Worm (Caenorhabditis elegans) whole organism, L4 larva: ENCODE data around the gene T24H10.5.
A peak's percentile ranks its signal among the peaks of the same experiment; 100 is the strongest.

Experiments used
- D1046.2 ChIP-seq: fragments of 200-800 bp; sonication (Bioruptor generic); IDR thresholded peaks from 2 replicates; pipeline ENCODE4 v1.3.6; 2022; ENCODE audit warnings: missing genetic modification characterization, missing compliant biosample characterization
- F10B5.3 ChIP-seq: sonication (generic microtip); optimal IDR thresholded peaks from 2 replicates; lab custom pipeline; 2016; ENCODE audit warnings: mild to moderate bottlenecking, missing genetic modification characterization, missing compliant biosample characterization
- F26F4.8 ChIP-seq: fragments of 200-800 bp; sonication (Bioruptor generic); conservative IDR thresholded peaks from 2 replicates; pipeline ENCODE4 v1.3.6; 2022; ENCODE audit warnings: missing genetic modification characterization, missing compliant biosample characterization
- F37D6.2 ChIP-seq: sonication (generic microtip); optimal IDR thresholded peaks from 2 replicates; lab custom pipeline; 2016; ENCODE audit warnings: mild to moderate bottlenecking, missing genetic modification characterization, missing compliant biosample characterization
- F44E2.7 ChIP-seq: fragments of 200-800 bp; sonication (Bioruptor generic); IDR thresholded peaks from 2 replicates; pipeline ENCODE4 v2.1.2; 2022; ENCODE audit warnings: missing genetic modification characterization, missing compliant biosample characterization
- R02D3.7 ChIP-seq: fragments of 150-350 bp; sonication (generic microtip); optimal IDR thresholded peaks from 3 replicates; lab custom pipeline; 2014; ENCODE audit warnings: missing biosample characterization, missing genetic modification characterization
- T20F7.1 ChIP-seq: fragments of 200-800 bp; sonication (Bioruptor generic); optimal IDR thresholded peaks from 2 replicates; lab custom pipeline; 2018; ENCODE audit warnings: mild to moderate bottlenecking, missing genetic modification characterization, missing compliant biosample characterization
- Y105C5A.15 ChIP-seq: fragments of 200-800 bp; sonication (Bioruptor generic); IDR thresholded peaks from 2 replicates; pipeline ENCODE4 v1.3.6; 2022; ENCODE audit warnings: missing genetic modification characterization, missing compliant biosample characterization
- Y48G9A.11 ChIP-seq: fragments of 200-800 bp; sonication (Bioruptor generic); IDR thresholded peaks from 2 replicates; pipeline ENCODE4 v1.3.6; 2022; ENCODE audit warnings: missing genetic modification reagents, missing genetic modification characterization, missing compliant biosample characterization
- ZK337.2 ChIP-seq: fragments of 200-800 bp; sonication (Bioruptor generic); IDR thresholded peaks from 2 replicates; pipeline ENCODE4 v1.3.6; 2022; ENCODE audit warnings: missing genetic modification reagents, missing genetic modification characterization, missing compliant biosample characterization
- ZK546.5 ChIP-seq, 2 experiments: sonication (generic microtip); optimal IDR thresholded peaks; 2 replicates each; lab custom pipeline; 2017; ENCODE audit warnings: missing biosample characterization in 2 of 2, missing genetic modification characterization in 2 of 2
- aly-2 ChIP-seq: sonication (generic microtip); optimal IDR thresholded peaks from 2 replicates; lab custom pipeline; 2018; ENCODE audit warnings: missing biosample characterization, missing genetic modification characterization
- arid-1 ChIP-seq: fragments of 200-800 bp; sonication (Bioruptor generic); conservative IDR thresholded peaks from 2 replicates; pipeline ENCODE4 v1.3.6; 2022; ENCODE audit warnings: missing genetic modification reagents, missing genetic modification characterization, missing compliant biosample characterization
- ceh-32 ChIP-seq: sonication (generic microtip); optimal IDR thresholded peaks from 2 replicates; lab custom pipeline; 2016; ENCODE audit warnings: mild to moderate bottlenecking, missing genetic modification characterization, missing compliant biosample characterization; ENCODE audit not compliant: poor library complexity
- ceh-44 ChIP-seq: fragments of 200-800 bp; sonication (Bioruptor generic); IDR thresholded peaks from 2 replicates; pipeline ENCODE4 v1.3.6; 2022; ENCODE audit warnings: missing genetic modification reagents, missing genetic modification characterization, missing compliant biosample characterization
- cey-2 ChIP-seq: sonication (generic microtip); optimal IDR thresholded peaks from 3 replicates; lab custom pipeline; 2017; ENCODE audit warnings: missing genetic modification characterization, mild to moderate bottlenecking, missing compliant biosample characterization, antibody characterized with exemption, borderline replicate concordance; ENCODE audit not compliant: insufficient read depth
- ctbp-1 ChIP-seq: fragments of 200-800 bp; sonication (Bioruptor generic); IDR thresholded peaks from 2 replicates; pipeline ENCODE4 v1.3.6; 2022; ENCODE audit warnings: missing genetic modification reagents, missing genetic modification characterization, missing compliant biosample characterization
- dmd-8 ChIP-seq: fragments of 200-800 bp; sonication (Bioruptor generic); IDR thresholded peaks from 2 replicates; pipeline ENCODE4 v1.3.6; 2022; ENCODE audit warnings: missing genetic modification characterization, missing compliant biosample characterization
- dmd-9 ChIP-seq: fragments of 200-800 bp; sonication (Bioruptor generic); IDR thresholded peaks from 2 replicates; pipeline ENCODE4 v1.3.6; 2022; ENCODE audit warnings: missing genetic modification reagents, missing genetic modification characterization, missing compliant biosample characterization
- duxl-1 ChIP-seq: sonication (generic microtip); optimal IDR thresholded peaks from 2 replicates; lab custom pipeline; 2016; ENCODE audit warnings: mild to moderate bottlenecking, missing genetic modification characterization, moderate library complexity, missing compliant biosample characterization; ENCODE audit not compliant: poor library complexity
- egl-27 ChIP-seq: sonication (generic microtip); optimal IDR thresholded peaks from 3 replicates; lab custom pipeline; 2017; ENCODE audit warnings: missing biosample characterization, missing genetic modification reagents, missing genetic modification characterization
- egl-43 ChIP-seq: fragments of 200-800 bp; sonication (Bioruptor generic); IDR thresholded peaks from 2 replicates; pipeline ENCODE4 v1.3.6; 2022; ENCODE audit warnings: missing genetic modification reagents, missing genetic modification characterization, missing compliant biosample characterization
- fkh-10 ChIP-seq: fragments of 150-350 bp; optimal IDR thresholded peaks from 2 replicates; lab custom pipeline; 2014; ENCODE audit warnings: missing biosample characterization, missing genetic modification reagents, missing genetic modification characterization
- fos-1 ChIP-seq: fragments of 150-350 bp; optimal IDR thresholded peaks from 2 replicates; lab custom pipeline; 2014; ENCODE audit warnings: missing biosample characterization, missing genetic modification characterization
- gei-8 ChIP-seq: fragments of 200-800 bp; sonication (Bioruptor generic); optimal IDR thresholded peaks from 2 replicates; lab custom pipeline; 2018; ENCODE audit warnings: mild to moderate bottlenecking, missing genetic modification characterization, missing compliant biosample characterization
- hlh-11 ChIP-seq: fragments of 200-800 bp; sonication (Bioruptor generic); optimal IDR thresholded peaks from 2 replicates; lab custom pipeline; 2018; ENCODE audit warnings: mild to moderate bottlenecking, missing genetic modification characterization, missing compliant biosample characterization
- jun-1 ChIP-seq: fragments of 150-350 bp; optimal IDR thresholded peaks from 2 replicates; lab custom pipeline; 2014; ENCODE audit warnings: missing biosample characterization, missing genetic modification reagents, missing genetic modification characterization
- lim-7 ChIP-seq: fragments of 200-800 bp; sonication (Bioruptor generic); IDR thresholded peaks from 2 replicates; pipeline ENCODE4 v1.3.6; 2022; ENCODE audit warnings: missing genetic modification characterization, missing compliant biosample characterization
- lin-29 ChIP-seq: fragments of 200-800 bp; sonication (Bioruptor generic); IDR thresholded peaks from 2 replicates; pipeline ENCODE4 v1.3.6; 2022; ENCODE audit warnings: missing genetic modification reagents, missing genetic modification characterization, missing compliant biosample characterization
- lin-38 ChIP-seq: fragments of 200-800 bp; sonication (Bioruptor generic); IDR thresholded peaks from 2 replicates; pipeline ENCODE4 v1.3.6; 2022; ENCODE audit warnings: missing genetic modification reagents, missing genetic modification characterization, missing compliant biosample characterization
- lin-39 ChIP-seq: fragments of 150-350 bp; optimal IDR thresholded peaks from 2 replicates; lab custom pipeline; 2014; ENCODE audit warnings: missing biosample characterization, missing genetic modification reagents, missing genetic modification characterization
- lir-3 ChIP-seq: sonication (generic microtip); optimal IDR thresholded peaks from 2 replicates; lab custom pipeline; 2016; ENCODE audit warnings: mild to moderate bottlenecking, missing genetic modification characterization, missing compliant biosample characterization
- mdl-1 ChIP-seq, 2 experiments: fragments of 150-350 bp in 1 of 2; sonication (generic microtip) in 1 of 2; optimal IDR thresholded peaks; 2 replicates each; lab custom pipeline; 2014 to 2017; ENCODE audit warnings: missing biosample characterization in 2 of 2, missing genetic modification characterization in 2 of 2
- mdt-29 ChIP-seq: fragments of 200-800 bp; sonication (Bioruptor generic); IDR thresholded peaks from 2 replicates; pipeline ENCODE4 v1.3.6; 2022; ENCODE audit warnings: missing genetic modification reagents, missing genetic modification characterization, missing compliant biosample characterization
- nhr-11 ChIP-seq: fragments of 150-350 bp; optimal IDR thresholded peaks from 2 replicates; lab custom pipeline; 2014; ENCODE audit warnings: missing biosample characterization, missing genetic modification characterization
- nhr-237 ChIP-seq: sonication (generic microtip); optimal IDR thresholded peaks from 2 replicates; lab custom pipeline; 2017; ENCODE audit warnings: missing biosample characterization, missing genetic modification characterization
- nhr-28 ChIP-seq: fragments of 150-350 bp; optimal IDR thresholded peaks from 2 replicates; lab custom pipeline; 2014; ENCODE audit warnings: missing biosample characterization, missing genetic modification characterization
- nhr-41 ChIP-seq: fragments of 200-800 bp; sonication (Bioruptor generic); IDR thresholded peaks from 2 replicates; pipeline ENCODE4 v1.3.6; 2022; ENCODE audit warnings: missing genetic modification reagents, missing genetic modification characterization, missing compliant biosample characterization
- nhr-6 ChIP-seq: fragments of 150-350 bp; optimal IDR thresholded peaks from 2 replicates; lab custom pipeline; 2014; ENCODE audit warnings: missing biosample characterization, missing genetic modification characterization
- pqm-1 ChIP-seq: sonication (generic microtip); optimal IDR thresholded peaks from 2 replicates; lab custom pipeline; 2017; ENCODE audit warnings: missing biosample characterization, missing genetic modification characterization
- rbr-2 ChIP-seq: sonication (generic microtip); optimal IDR thresholded peaks from 2 replicates; lab custom pipeline; 2016; ENCODE audit warnings: missing genotype, missing genetic modification characterization, missing compliant biosample characterization
- saeg-2 ChIP-seq: fragments of 200-800 bp; sonication (Bioruptor generic); IDR thresholded peaks from 2 replicates; pipeline ENCODE4 v1.3.6; 2022; ENCODE audit warnings: missing genetic modification reagents, missing genetic modification characterization, missing compliant biosample characterization
- sdz-12 ChIP-seq: fragments of 200-800 bp; sonication (Bioruptor generic); optimal IDR thresholded peaks from 2 replicates; lab custom pipeline; 2018; ENCODE audit warnings: mild to moderate bottlenecking, missing genetic modification characterization, missing compliant biosample characterization
- set-16 ChIP-seq: fragments of 200-800 bp; sonication (Bioruptor generic); IDR thresholded peaks from 2 replicates; pipeline ENCODE4 v1.3.6; 2022; ENCODE audit warnings: missing genetic modification reagents, missing genetic modification characterization, missing compliant biosample characterization
- skn-1 ChIP-seq: fragments of 150-350 bp; optimal IDR thresholded peaks from 2 replicates; lab custom pipeline; 2014; ENCODE audit warnings: missing biosample characterization, missing genetic modification characterization
- snpc-4 ChIP-seq: fragments of 150-350 bp; optimal IDR thresholded peaks from 2 replicates; lab custom pipeline; 2014; ENCODE audit warnings: missing biosample characterization, missing genetic modification characterization
- tag-97 ChIP-seq: fragments of 200-800 bp; sonication (Bioruptor generic); IDR thresholded peaks from 2 replicates; pipeline ENCODE4 v1.3.6; 2022; ENCODE audit warnings: missing genetic modification characterization, missing compliant biosample characterization
- tra-1 ChIP-seq: fragments of 200-800 bp; sonication (Bioruptor generic); IDR thresholded peaks from 2 replicates; pipeline ENCODE4 v1.3.6; 2022; ENCODE audit warnings: missing genetic modification reagents, missing genetic modification characterization, missing compliant biosample characterization
- unc-62 ChIP-seq, 3 experiments: fragments of 150-350 bp in 1 of 3; sonication (generic microtip); optimal IDR thresholded peaks in 2 of 3; peaks in 1 of 3; 1 replicate in 1 of 3; 2 replicates in 2 of 3; lab custom pipeline; 2014 to 2017; ENCODE audit warnings: missing biosample characterization in 3 of 3, missing genetic modification characterization in 3 of 3, missing genetic modification reagents in 3 of 3, missing genotype in 1 of 3
- zag-1 ChIP-seq: fragments of 150-350 bp; optimal IDR thresholded peaks from 2 replicates; lab custom pipeline; 2014; ENCODE audit warnings: missing biosample characterization, missing genetic modification characterization
- zfp-3 ChIP-seq: fragments of 200-800 bp; sonication (Bioruptor generic); conservative IDR thresholded peaks from 2 replicates; pipeline ENCODE4 v1.3.6; 2022; ENCODE audit warnings: missing genetic modification reagents, missing genetic modification characterization, missing compliant biosample characterization
- ztf-11 ChIP-seq: fragments of 150-350 bp; optimal IDR thresholded peaks from 2 replicates; lab custom pipeline; 2014; ENCODE audit warnings: missing biosample characterization, missing genetic modification characterization

Gene T24H10.5

DNA sequence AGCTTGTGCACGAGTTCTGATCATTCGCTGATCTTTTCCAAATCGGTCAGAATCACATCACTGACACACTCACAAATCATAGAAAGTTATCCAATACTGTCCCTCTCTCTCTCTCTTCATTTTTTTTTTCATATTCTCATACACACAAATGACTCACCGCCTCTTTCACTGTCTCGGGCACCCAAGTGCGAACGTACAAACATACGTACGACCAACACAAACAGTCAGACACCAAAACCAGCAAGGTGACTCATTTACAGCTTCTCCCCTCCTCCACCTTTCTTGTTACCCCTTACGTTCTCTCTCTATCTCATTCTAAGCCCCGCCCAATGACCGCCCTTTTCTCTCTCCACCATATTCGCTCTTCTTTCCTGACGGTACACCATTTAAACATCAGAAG, 26.1 kb downstream of the T24H10.5 start (continued):
- TF ChIP-seq unc-62 (GFP tag; optimal IDR thresholded peaks at IDR 0.05 in 1 of 2; lab: Kevin White, UChicago) = no peak
- TF ChIP-seq unc-62 (tag; optimal IDR thresholded peaks at IDR 0.05; lab: Kevin White, UChicago) = no peak
- peak; percentile 25 for TF ChIP-seq nhr-28 (tag; lab: Kevin White, UChicago)
- TF ChIP-seq duxl-1 (tag; lab: Kevin White, UChicago) = no peak
- no peak for TF ChIP-seq lir-3 (tag; lab: Kevin White, UChicago)
- no peak for TF ChIP-seq pqm-1 (tag; lab: Kevin White, UChicago)
- TF ChIP-seq lim-7 = no peak
- TF ChIP-seq nhr-11 (tag; lab: Kevin White, UChicago) = no peak
- no peak for TF ChIP-seq Y48G9A.11
- peak in 1 of 2 experiments; percentile 37 for TF ChIP-seq mdl-1 (tag; optimal IDR thresholded peaks at IDR 0.05; lab: Kevin White, UChicago)
- TF ChIP-seq egl-43 (GFP tag; lab: Robert Waterston, UW) = no peak
- TF ChIP-seq tag-97 (GFP tag; lab: Robert Waterston, UW) = no peak
- TF ChIP-seq lin-38 (GFP tag; lab: Robert Waterston, UW) = no peak
- no peak for TF ChIP-seq zfp-3 (GFP tag; lab: Robert Waterston, UW)
- no peak for TF ChIP-seq fos-1 (tag; lab: Kevin White, UChicago)
- TF ChIP-seq fkh-10 (GFP tag; lab: Kevin White, UChicago) = no peak
- no peak for TF ChIP-seq tra-1 (GFP tag; lab: Robert Waterston, UW)
- no peak for TF ChIP-seq jun-1 (tag; lab: Kevin White, UChicago)
- TF ChIP-seq R02D3.7 (tag; lab: Kevin White, UChicago) = no peak
- no peak for TF ChIP-seq rbr-2 (tag; lab: Kevin White, UChicago)
- no peak for TF ChIP-seq ceh-32
- TF ChIP-seq snpc-4 (tag; lab: Kevin White, UChicago) = no peak
- TF ChIP-seq arid-1 (GFP tag; lab: Robert Waterston, UW) = 0 out of 2 replicates have a peak, but pooled peaks have one; percentile 35
- no peak for TF ChIP-seq nhr-41 (GFP tag; lab: Robert Waterston, UW)
- TF ChIP-seq lin-39 (tag; lab: Kevin White, UChicago) = no peak
- no peak for TF ChIP-seq ZK546.5 (tag; optimal IDR thresholded peaks at IDR 0.05; lab: Kevin White, UChicago)
- TF ChIP-seq gei-8 (GFP tag; lab: Kevin White, UChicago) = no peak
- TF ChIP-seq F44E2.7 (GFP tag; lab: Robert Waterston, UW) = no peak
- TF ChIP-seq F26F4.8 (GFP tag; lab: Robert Waterston, UW) = no peak
- TF ChIP-seq skn-1 (tag; lab: Kevin White, UChicago) = no peak
- no peak for TF ChIP-seq zag-1
- peak; percentile 87 for TF ChIP-seq nhr-6 (tag; lab: Kevin White, UChicago)
- no peak for TF ChIP-seq lin-29 (GFP tag; lab: Robert Waterston, UW)
- peak; percentile 71 for TF ChIP-seq hlh-11 (tag; lab: Kevin White, UChicago)
- no peak for TF ChIP-seq ztf-11 (tag; lab: Kevin White, UChicago)
- no peak for TF ChIP-seq ctbp-1 (GFP tag; lab: Robert Waterston, UW)
- no peak for TF ChIP-seq F37D6.2 (tag; lab: Kevin White, UChicago)
- TF ChIP-seq ZK337.2 = no peak
- TF ChIP-seq sdz-12 = no peak
- TF ChIP-seq Y105C5A.15 (GFP tag; lab: Robert Waterston, UW) = no peak
- TF ChIP-seq egl-27 (tag; lab: Kevin White, UChicago) = no peak
- no peak for TF ChIP-seq ceh-44
- no peak for TF ChIP-seq T20F7.1 (GFP tag; lab: Kevin White, UChicago)
- TF ChIP-seq D1046.2 = no peak
- no peak for TF ChIP-seq F10B5.3 (tag; lab: Kevin White, UChicago)
- TF ChIP-seq saeg-2 (GFP tag; lab: Robert Waterston, UW) = no peak
- TF ChIP-seq dmd-8 = no peak
- TF ChIP-seq set-16 (GFP tag; lab: Robert Waterston, UW) = no peak
- TF ChIP-seq nhr-237 (tag; lab: Kevin White, UChicago) = no peak
- TF ChIP-seq aly-2 = no peak
- TF ChIP-seq dmd-9 (GFP tag; lab: Robert Waterston, UW) = no peak
- no peak for TF ChIP-seq mdt-29 (GFP tag; lab: Robert Waterston, UW)
- TF ChIP-seq cey-2 (tag; lab: Kevin White, UChicago) = no peak
